Worm (Caenorhabditis elegans): Measurements from ENCODE around the gene clec-256.

clec-256 gene

ce11 chrV:18742108-18742507 lies 29.4 kb upstream of the clec-256 start, which contains the start of gene clec-250:
Gene clec-250, minus strand, starts transcription at chrV:18742208.
- TF ChIP-seq egl-27 (tag; optimal IDR thresholded peaks at IDR 0.05) (no peak), nhr-20 (tag; optimal IDR thresholded peaks at IDR 0.05) (no peak), blmp-1 (tag; optimal IDR thresholded peaks at IDR 0.05) (no peak), grh-1 (GFP tag; IDR thresholded peaks at IDR 0.05) (no peak), jun-1 (tag; optimal IDR thresholded peaks at IDR 0.05) (no peak), tlp-1 (tag; optimal IDR thresholded peaks at IDR 0.05) (no peak), xbp-1 (tag; optimal IDR thresholded peaks at IDR 0.05) (no peak), snu-23 (GFP tag; optimal IDR thresholded peaks at IDR 0.05) (no peak), Y116A8C.19 (tag; optimal IDR thresholded peaks at IDR 0.05; ENCODE audit: borderline replicate concordance) (no peak), ceh-8 (GFP tag; optimal IDR thresholded peaks at IDR 0.05) (no peak), nhr-71 (tag; optimal IDR thresholded peaks at IDR 0.05) (no peak), dpl-1 (GFP tag; optimal IDR thresholded peaks at IDR 0.05) (no peak), lir-3 (tag; optimal IDR thresholded peaks at IDR 0.05; ENCODE audit: poor library complexity) (no peak), nhr-47 (tag; optimal IDR thresholded peaks at IDR 0.05) (no peak), ceh-88 (GFP tag; IDR thresholded peaks at IDR 0.05) (no peak), mef-2 (tag; optimal IDR thresholded peaks at IDR 0.05) (no peak), nhr-237 (tag; optimal IDR thresholded peaks at IDR 0.05) (no peak), ceh-63 (GFP tag; optimal IDR thresholded peaks at IDR 0.05) (no peak), mdl-1 (tag; optimal IDR thresholded peaks at IDR 0.05) (no peak), nhr-90 (tag; optimal IDR thresholded peaks at IDR 0.05; ENCODE audit: poor library complexity) (no peak)

- TF ChIP-seq sptf-1 (tag; optimal IDR thresholded peaks at IDR 0.05) (no peak), tbx-2 (tag; optimal IDR thresholded peaks at IDR 0.05) (no peak), lin-13 (GFP tag; optimal IDR thresholded peaks at IDR 0.05) (no peak), fos-1 (tag; optimal IDR thresholded peaks at IDR 0.05) (no peak), rnt-1 (tag; optimal IDR thresholded peaks at IDR 0.05) (no peak)
Observed at ce11 chrV:18746937-18747660, 24.4 kb upstream of the clec-256 start, which contains the start of gene clec-251. Gene clec-251, minus strand, starts transcription at chrV:18746987.

ce11 chrV:18748726-18749125 lies 22.8 kb upstream of the clec-256 start, which contains the start of gene clec-252:
Gene clec-252, minus strand, starts transcription at chrV:18748826.
- TF ChIP-seq hlh-17 (GFP tag; optimal IDR thresholded peaks at IDR 0.05; ENCODE audit: borderline replicate concordance) = no peak
- no peak for TF ChIP-seq zag-1 (tag; optimal IDR thresholded peaks at IDR 0.05)
- no peak for TF ChIP-seq sptf-1 (tag; optimal IDR thresholded peaks at IDR 0.05)
- TF ChIP-seq lir-3 (tag; optimal IDR thresholded peaks at IDR 0.05; ENCODE audit: poor library complexity) = no peak
- no peak for TF ChIP-seq ztf-4 (tag; optimal IDR thresholded peaks at IDR 0.05)
- TF ChIP-seq nhr-85 (tag) = no peak
- no peak for TF ChIP-seq nhr-47 (tag; optimal IDR thresholded peaks at IDR 0.05)
- TF ChIP-seq elt-3 (tag; optimal IDR thresholded peaks at IDR 0.05) = no peak
- TF ChIP-seq ama-1 (optimal IDR thresholded peaks at IDR 0.05) = no peak
- no peak for TF ChIP-seq lin-15B (tag; optimal IDR thresholded peaks at IDR 0.05)
- TF ChIP-seq C04F5.9 (tag; optimal IDR thresholded peaks at IDR 0.05) = no peak
- TF ChIP-seq xbp-1 (tag; optimal IDR thresholded peaks at IDR 0.05) = no peak
- no peak for TF ChIP-seq mdl-1 (tag; optimal IDR thresholded peaks at IDR 0.05)
- no peak for TF ChIP-seq F16B12.6 (tag; optimal IDR thresholded peaks at IDR 0.05)
- TF ChIP-seq hpl-2 (GFP tag; optimal IDR thresholded peaks at IDR 0.05) = no peak
- TF ChIP-seq mef-2 (tag; optimal IDR thresholded peaks at IDR 0.05) = no peak
- no peak for TF ChIP-seq skn-1 (tag; optimal IDR thresholded peaks at IDR 0.05)
- TF ChIP-seq pqm-1 (tag; optimal IDR thresholded peaks at IDR 0.05) = no peak

- TF ChIP-seq fkh-4 (tag; optimal IDR thresholded peaks at IDR 0.05; ENCODE audit: borderline replicate concordance) (no peak), C16A3.4 (tag; optimal IDR thresholded peaks at IDR 0.05) (no peak), hlh-17 (GFP tag; optimal IDR thresholded peaks at IDR 0.05; ENCODE audit: borderline replicate concordance) (no peak), ceh-88 (GFP tag; IDR thresholded peaks at IDR 0.05) (no peak), snu-23 (GFP tag; optimal IDR thresholded peaks at IDR 0.05) (no peak), nhr-11 (tag; optimal IDR thresholded peaks at IDR 0.05) (no peak), hlh-4 (tag; optimal IDR thresholded peaks at IDR 0.05) (no peak), elt-3 (tag; optimal IDR thresholded peaks at IDR 0.05) (no peak), nhr-19 (GFP tag; conservative IDR thresholded peaks at IDR 0.05) (no peak), grh-1 (GFP tag; IDR thresholded peaks at IDR 0.05) (no peak), nhr-76 (tag; optimal IDR thresholded peaks at IDR 0.05) (no peak), dpl-1 (GFP tag; optimal IDR thresholded peaks at IDR 0.05) (no peak), nhr-47 (tag; optimal IDR thresholded peaks at IDR 0.05) (no peak), ceh-82 (tag; optimal IDR thresholded peaks at IDR 0.05) (no peak), nhr-237 (tag; optimal IDR thresholded peaks at IDR 0.05) (no peak), unc-86 (tag; optimal IDR thresholded peaks at IDR 0.05) (no peak), nhr-85 (tag) (no peak), sup-37 (GFP tag; optimal IDR thresholded peaks at IDR 0.05) (no peak)
Observed at ce11 chrV:18750445-18750844, 21.0 kb upstream of the clec-256 start, which contains the start of the genes F11D11.21 and F11D11.12. Gene F11D11.21, minus strand, starts transcription at chrV:18750545. Gene F11D11.12, minus strand, starts transcription at chrV:18750682.
